Worm (Caenorhabditis elegans) whole organism, L4 larva: Measurements from ENCODE around the gene npr-30.

Experiments used
- F26F4.8 ChIP-seq: fragments of 200-800 bp; sonication (Bioruptor generic); conservative IDR thresholded peaks from 2 replicates; pipeline ENCODE4 v1.3.6; 2022; ENCODE audit warnings: missing genetic modification characterization, missing compliant biosample characterization
- F44E2.7 ChIP-seq: fragments of 200-800 bp; sonication (Bioruptor generic); IDR thresholded peaks from 2 replicates; pipeline ENCODE4 v2.1.2; 2022; ENCODE audit warnings: missing genetic modification characterization, missing compliant biosample characterization
- F49E8.2 ChIP-seq: sonication (generic microtip); optimal IDR thresholded peaks from 2 replicates; lab custom pipeline; 2016; ENCODE audit warnings: missing compliant biosample characterization, mild to moderate bottlenecking, missing genetic modification characterization, borderline replicate concordance
- Y48G9A.11 ChIP-seq: fragments of 200-800 bp; sonication (Bioruptor generic); IDR thresholded peaks from 2 replicates; pipeline ENCODE4 v1.3.6; 2022; ENCODE audit warnings: missing genetic modification reagents, missing genetic modification characterization, missing compliant biosample characterization
- Y75B8A.6 ChIP-seq: fragments of 200-800 bp; sonication (Bioruptor generic); IDR thresholded peaks from 2 replicates; pipeline ENCODE4 v1.3.6; 2022; ENCODE audit warnings: missing genetic modification reagents, missing genetic modification characterization, missing compliant biosample characterization
- arid-1 ChIP-seq: fragments of 200-800 bp; sonication (Bioruptor generic); conservative IDR thresholded peaks from 2 replicates; pipeline ENCODE4 v1.3.6; 2022; ENCODE audit warnings: missing genetic modification reagents, missing genetic modification characterization, missing compliant biosample characterization
- attf-4 ChIP-seq: sonication (generic microtip); optimal IDR thresholded peaks from 3 replicates; lab custom pipeline; 2017; ENCODE audit warnings: missing biosample characterization, missing genetic modification characterization
- ceh-28 ChIP-seq: fragments of 150-350 bp; optimal IDR thresholded peaks from 2 replicates; lab custom pipeline; 2014; ENCODE audit warnings: missing biosample characterization, missing genetic modification reagents, missing genetic modification characterization
- ces-1 ChIP-seq: fragments of 150-350 bp; sonication (generic microtip); optimal IDR thresholded peaks from 4 replicates; lab custom pipeline; 2014; ENCODE audit warnings: missing biosample characterization, missing genetic modification reagents, missing genetic modification characterization
- ctbp-1 ChIP-seq: fragments of 200-800 bp; sonication (Bioruptor generic); IDR thresholded peaks from 2 replicates; pipeline ENCODE4 v1.3.6; 2022; ENCODE audit warnings: missing genetic modification reagents, missing genetic modification characterization, missing compliant biosample characterization
- daf-12 ChIP-seq: fragments of 150-350 bp; optimal IDR thresholded peaks from 2 replicates; lab custom pipeline; 2014; ENCODE audit warnings: missing biosample characterization, missing genetic modification reagents, missing genetic modification characterization
- dpl-1 ChIP-seq: fragments of 150-350 bp; optimal IDR thresholded peaks from 2 replicates; lab custom pipeline; 2014; ENCODE audit warnings: missing biosample characterization, missing genetic modification reagents, missing genetic modification characterization
- hlh-30 ChIP-seq: sonication (generic microtip); optimal IDR thresholded peaks from 2 replicates; lab custom pipeline; 2017; ENCODE audit warnings: antibody characterized with exemption, mild to moderate bottlenecking, missing genetic modification characterization, missing compliant biosample characterization; ENCODE audit not compliant: insufficient read depth
- lin-1 ChIP-seq: fragments of 200-800 bp; sonication (Bioruptor generic); IDR thresholded peaks from 2 replicates; pipeline ENCODE4 v1.3.6; 2022; ENCODE audit warnings: missing genetic modification reagents, missing genetic modification characterization, missing compliant biosample characterization
- lin-15B ChIP-seq: fragments of 150-350 bp; sonication (generic microtip); optimal IDR thresholded peaks from 3 replicates; lab custom pipeline; 2014; ENCODE audit warnings: missing biosample characterization, missing genetic modification characterization
- lin-29 ChIP-seq: fragments of 200-800 bp; sonication (Bioruptor generic); IDR thresholded peaks from 2 replicates; pipeline ENCODE4 v1.3.6; 2022; ENCODE audit warnings: missing genetic modification reagents, missing genetic modification characterization, missing compliant biosample characterization
- lsy-2 ChIP-seq, 2 experiments: fragments of 150-350 bp in 1 of 2; sonication (generic microtip) in 1 of 2; optimal IDR thresholded peaks; 2 replicates each; lab custom pipeline; 2014 to 2017; ENCODE audit warnings: missing biosample characterization in 2 of 2, missing genetic modification characterization in 2 of 2
- madf-9 ChIP-seq: fragments of 200-800 bp; sonication (Bioruptor generic); conservative IDR thresholded peaks from 2 replicates; pipeline ENCODE4 v1.3.6; 2022; ENCODE audit warnings: missing genetic modification reagents, missing genetic modification characterization, missing compliant biosample characterization
- nhr-6 ChIP-seq: fragments of 150-350 bp; optimal IDR thresholded peaks from 2 replicates; lab custom pipeline; 2014; ENCODE audit warnings: missing biosample characterization, missing genetic modification characterization
- nhr-77 ChIP-seq: fragments of 150-350 bp; optimal IDR thresholded peaks from 2 replicates; lab custom pipeline; 2014; ENCODE audit warnings: missing biosample characterization, missing genetic modification characterization
- php-3 ChIP-seq: fragments of 200-800 bp; sonication (Bioruptor generic); IDR thresholded peaks from 2 replicates; pipeline ENCODE4 v1.3.6; 2022; ENCODE audit warnings: missing genetic modification reagents, missing genetic modification characterization, missing compliant biosample characterization
- pqm-1 ChIP-seq: sonication (generic microtip); optimal IDR thresholded peaks from 2 replicates; lab custom pipeline; 2017; ENCODE audit warnings: missing biosample characterization, missing genetic modification characterization
- rbr-2 ChIP-seq: sonication (generic microtip); optimal IDR thresholded peaks from 2 replicates; lab custom pipeline; 2016; ENCODE audit warnings: missing genotype, missing genetic modification characterization, missing compliant biosample characterization
- saeg-2 ChIP-seq: fragments of 200-800 bp; sonication (Bioruptor generic); IDR thresholded peaks from 2 replicates; pipeline ENCODE4 v1.3.6; 2022; ENCODE audit warnings: missing genetic modification reagents, missing genetic modification characterization, missing compliant biosample characterization
- set-16 ChIP-seq: fragments of 200-800 bp; sonication (Bioruptor generic); IDR thresholded peaks from 2 replicates; pipeline ENCODE4 v1.3.6; 2022; ENCODE audit warnings: missing genetic modification reagents, missing genetic modification characterization, missing compliant biosample characterization
- skn-1 ChIP-seq: fragments of 150-350 bp; optimal IDR thresholded peaks from 2 replicates; lab custom pipeline; 2014; ENCODE audit warnings: missing biosample characterization, missing genetic modification characterization
- unc-39 ChIP-seq: sonication (generic microtip); optimal IDR thresholded peaks from 2 replicates; lab custom pipeline; 2017; ENCODE audit warnings: missing biosample characterization, missing genetic modification characterization
- unc-62 ChIP-seq, 3 experiments: fragments of 150-350 bp in 1 of 3; sonication (generic microtip); optimal IDR thresholded peaks in 2 of 3; peaks in 1 of 3; 1 replicate in 1 of 3; 2 replicates in 2 of 3; lab custom pipeline; 2014 to 2017; ENCODE audit warnings: missing biosample characterization in 3 of 3, missing genetic modification characterization in 3 of 3, missing genetic modification reagents in 3 of 3, missing genotype in 1 of 3
- vab-7 ChIP-seq: fragments of 200-800 bp; sonication (Bioruptor generic); IDR thresholded peaks from 2 replicates; pipeline ENCODE4 v1.3.6; 2022; ENCODE audit warnings: missing genetic modification reagents, missing genetic modification characterization, missing compliant biosample characterization
- zfp-2 ChIP-seq: sonication (generic microtip); optimal IDR thresholded peaks from 2 replicates; lab custom pipeline; 2016; ENCODE audit warnings: mild to moderate bottlenecking, missing genetic modification characterization, missing compliant biosample characterization
- zip-11 ChIP-seq: fragments of 200-800 bp; sonication (Bioruptor generic); IDR thresholded peaks from 2 replicates; pipeline ENCODE4 v1.3.6; 2022; ENCODE audit warnings: missing genetic modification characterization, missing compliant biosample characterization

npr-30 gene

ce11 chrIII:15224-15822, 12.2 kb downstream of the npr-30 start, which contains the start of gene H10E21.1 (continued):
- TF ChIP-seq zip-11 (GFP tag; lab: Robert Waterston, UW) (no peak), dpl-1 (GFP tag; lab: Kevin White, UChicago) (no peak), zfp-2 (tag; lab: Kevin White, UChicago) (no peak), hlh-30 (tag; lab: Kevin White, UChicago) (peak; percentile 75), Y75B8A.6 (no peak), nhr-77 (tag; lab: Kevin White, UChicago) (peak; percentile 48), ctbp-1 (GFP tag; lab: Robert Waterston, UW) (no peak), ceh-28 (tag; lab: Kevin White, UChicago) (no peak), F26F4.8 (GFP tag; lab: Robert Waterston, UW) (no peak), madf-9 (GFP tag; lab: Robert Waterston, UW) (no peak), rbr-2 (no peak), lin-15B (tag; lab: Kevin White, UChicago) (no peak), lsy-2 (tag; optimal IDR thresholded peaks at IDR 0.05; lab: Kevin White, UChicago) (peak in 1 of 2 experiments; percentile 15), F49E8.2 (tag; lab: Kevin White, UChicago) (no peak), ces-1 (GFP tag; lab: Kevin White, UChicago) (no peak), skn-1 (tag; lab: Kevin White, UChicago) (no peak), lin-29 (no peak)

DNA sequence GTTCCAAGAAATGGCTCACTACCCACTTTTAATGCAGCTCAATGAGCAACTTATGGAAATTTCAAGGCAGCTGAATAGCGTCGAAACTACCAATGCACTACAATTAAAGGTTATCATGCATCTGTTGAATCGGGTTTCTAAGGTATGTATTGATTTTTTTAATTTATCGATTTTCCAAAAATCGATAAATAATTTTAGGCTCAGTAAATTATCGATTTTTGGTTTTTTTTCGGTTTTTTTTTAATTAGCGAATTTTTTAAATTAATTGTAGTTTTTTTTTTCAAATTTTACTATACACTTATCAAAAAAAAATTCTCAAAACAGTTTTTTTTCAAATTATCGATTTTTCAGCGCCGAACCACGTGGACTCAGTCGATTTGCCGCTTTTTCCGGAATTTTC, 13.7 kb downstream of the npr-30 start:
- TF ChIP-seq Y48G9A.11 (GFP tag; lab: Robert Waterston, UW) (no peak), php-3 (GFP tag; lab: Robert Waterston, UW) (no peak), pqm-1 (tag; lab: Kevin White, UChicago) (no peak), arid-1 (GFP tag; lab: Robert Waterston, UW) (no peak), daf-12 (tag; lab: Kevin White, UChicago) (no peak), ceh-28 (tag; lab: Kevin White, UChicago) (peak; percentile 92), lin-15B (tag; lab: Kevin White, UChicago) (no peak)

DNA sequence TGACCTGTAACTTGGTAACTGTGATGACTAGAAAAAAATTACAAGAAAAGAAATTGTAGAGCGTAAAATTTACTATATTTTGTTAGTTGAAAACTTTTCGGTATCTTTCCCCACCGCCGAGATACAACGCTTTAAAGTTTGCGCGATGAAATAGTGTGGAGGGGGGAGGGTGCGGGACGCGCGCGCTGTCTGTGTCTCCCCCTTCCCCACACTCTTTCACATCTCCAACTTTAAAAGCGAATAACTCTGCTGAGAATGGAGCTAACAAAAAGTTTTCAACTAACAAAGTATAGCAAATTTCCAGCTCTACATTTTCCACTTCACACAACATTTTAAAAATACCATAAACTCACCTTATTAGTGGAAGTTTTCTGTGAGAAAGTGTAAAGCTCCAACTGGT, 14.4 kb downstream of the npr-30 start:
- 0 out of 2 replicates have a peak, but pooled peaks have one; percentile 15 for TF ChIP-seq lin-1 (GFP tag; lab: Robert Waterston, UW)
- no peak for TF ChIP-seq saeg-2 (GFP tag; lab: Robert Waterston, UW)
- TF ChIP-seq unc-62 (GFP tag; optimal IDR thresholded peaks at IDR 0.05 in 1 of 2; lab: Kevin White, UChicago) = peak in 1 of 2 experiments; percentile 68
- TF ChIP-seq unc-62 (tag; optimal IDR thresholded peaks at IDR 0.05; lab: Kevin White, UChicago) = no peak

DNA sequence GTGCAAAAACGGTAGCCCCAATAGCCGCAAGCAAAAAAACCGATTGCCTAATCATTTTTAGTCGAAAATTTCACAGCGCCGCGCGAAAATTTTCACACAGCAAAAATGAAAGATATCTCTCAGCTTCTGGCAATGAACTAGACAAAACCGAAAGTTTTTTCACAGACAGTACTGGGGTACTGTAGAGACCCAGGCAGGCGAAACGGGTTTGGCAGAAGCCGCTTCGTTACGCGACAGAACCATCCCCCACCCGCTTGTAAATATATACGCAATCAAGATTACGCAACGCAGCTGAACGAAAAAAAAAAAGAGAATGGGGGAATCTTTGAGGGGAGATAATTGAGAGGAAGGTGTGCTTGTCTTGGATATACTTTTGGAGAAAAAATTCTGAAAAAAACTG, 16.4 kb downstream of the npr-30 start, which contains the start of gene H10E21.4:
H10E21.4 (minus strand) TSS at position 167 of the 400 bp plus-strand sequence.
- TF ChIP-seq F44E2.7 (no peak), vab-7 (no peak), zfp-2 (tag; lab: Kevin White, UChicago) (no peak), attf-4 (tag; lab: Kevin White, UChicago) (no peak), unc-39 (tag; lab: Kevin White, UChicago) (no peak), nhr-6 (tag; lab: Kevin White, UChicago) (no peak), nhr-77 (tag; lab: Kevin White, UChicago) (no peak)

DNA sequence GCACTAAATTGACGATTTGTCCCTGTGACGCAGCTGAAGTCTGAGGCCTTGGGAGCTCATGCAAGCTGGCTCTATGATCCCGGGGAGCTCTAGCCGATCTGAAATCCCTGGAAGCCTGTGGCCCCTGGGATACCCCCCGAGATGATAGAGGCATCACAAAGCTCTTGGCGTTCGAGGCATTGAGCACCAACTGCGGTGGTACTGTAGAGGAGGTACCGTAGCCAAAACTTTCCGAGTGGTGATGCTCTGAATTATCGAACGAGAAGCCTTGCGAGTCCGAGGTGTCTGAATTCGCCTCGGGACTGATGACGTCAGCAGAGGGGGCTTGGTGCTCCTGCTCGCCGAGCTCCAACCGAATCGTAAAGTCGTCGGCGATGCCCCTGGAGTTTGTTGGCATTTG, 18.2 kb downstream of the npr-30 start:
- TF ChIP-seq F44E2.7 (no peak), set-16 (GFP tag; lab: Robert Waterston, UW) (peak; percentile 68)
